Worm (Caenorhabditis elegans) whole organism, L1 larva: Measurements from ENCODE around the gene T26A5.2.
A peak's percentile ranks its signal among the peaks of the same experiment; 100 is the strongest.

Experiments
- Y116A8C.19 ChIP-seq: sonication (generic microtip); optimal IDR thresholded peaks from 2 replicates; lab custom pipeline; 2016; ENCODE audit warnings: missing compliant biosample characterization, missing genetic modification characterization, borderline replicate concordance
- aha-1 ChIP-seq: fragments of 150-350 bp; optimal IDR thresholded peaks from 2 replicates; lab custom pipeline; 2014; ENCODE audit warnings: missing biosample characterization, missing genetic modification characterization
- ceh-82 ChIP-seq, 3 experiments: fragments of 150-350 bp in 1 of 3; sonication (generic microtip) in 2 of 3; optimal IDR thresholded peaks; 2 replicates each; lab custom pipeline; 2014 to 2017; ENCODE audit warnings: missing biosample characterization in 3 of 3, missing genetic modification characterization in 3 of 3
- ceh-88 ChIP-seq: fragments of 200-800 bp; sonication (Bioruptor generic); IDR thresholded peaks from 2 replicates; pipeline ENCODE4 v1.3.6; 2022; ENCODE audit warnings: missing genetic modification characterization, missing compliant biosample characterization
- ceh-90 ChIP-seq: sonication (generic microtip); optimal IDR thresholded peaks from 2 replicates; lab custom pipeline; 2016; ENCODE audit warnings: missing genetic modification characterization, missing compliant biosample characterization
- ces-1 ChIP-seq: fragments of 150-350 bp; optimal IDR thresholded peaks from 2 replicates; lab custom pipeline; 2014; ENCODE audit warnings: missing biosample characterization, missing genetic modification reagents, missing genetic modification characterization
- dsc-1 ChIP-seq: sonication (generic microtip); optimal IDR thresholded peaks from 2 replicates; lab custom pipeline; 2016; ENCODE audit warnings: mild to moderate bottlenecking, missing genetic modification characterization, missing compliant biosample characterization
- efl-1 ChIP-seq, 4 experiments: fragments of 150-350 bp; optimal IDR thresholded peaks in 3 of 4; peaks in 1 of 4; 1 replicate in 1 of 4; 2 replicates in 3 of 4; lab custom pipeline; 2014; ENCODE audit warnings: missing biosample characterization in 2 of 4, missing genetic modification characterization in 2 of 4, missing genetic modification reagents in 2 of 4
- efl-3 ChIP-seq: fragments of 200-800 bp; sonication (Bioruptor generic); optimal IDR thresholded peaks from 2 replicates; lab custom pipeline; 2018; ENCODE audit warnings: mild to moderate bottlenecking, missing genetic modification characterization, missing compliant biosample characterization
- egl-13 ChIP-seq: sonication (generic microtip); optimal IDR thresholded peaks from 2 replicates; lab custom pipeline; 2016; ENCODE audit warnings: missing genotype, missing genetic modification reagents, missing genetic modification characterization, missing compliant biosample characterization
- elt-2 ChIP-seq: sonication (generic microtip); optimal IDR thresholded peaks from 2 replicates; lab custom pipeline; 2016; ENCODE audit warnings: missing genetic modification characterization, mild to moderate bottlenecking, inconsistent platforms, missing compliant biosample characterization, missing genetic modification reagents
- elt-3 ChIP-seq, 6 experiments: fragments of 150-350 bp in 1 of 6; sonication (generic microtip); optimal IDR thresholded peaks; 2 replicates each; lab custom pipeline; 2017 to 2018; ENCODE audit warnings: missing biosample characterization in 6 of 6, missing genetic modification characterization in 6 of 6, inconsistent platforms in 1 of 6
- ets-5 ChIP-seq: fragments of 200-800 bp; sonication (Bioruptor generic); IDR thresholded peaks from 2 replicates; pipeline ENCODE4 v1.3.6; 2022; ENCODE audit warnings: missing genetic modification characterization, missing compliant biosample characterization
- fkh-4 ChIP-seq: sonication (generic microtip); optimal IDR thresholded peaks from 2 replicates; lab custom pipeline; 2016; ENCODE audit warnings: missing compliant biosample characterization, missing genetic modification characterization, borderline replicate concordance
- fos-1 ChIP-seq: fragments of 150-350 bp; optimal IDR thresholded peaks from 2 replicates; lab custom pipeline; 2014; ENCODE audit warnings: missing biosample characterization, missing genetic modification characterization
- grh-1 ChIP-seq: fragments of 200-800 bp; sonication (Bioruptor generic); IDR thresholded peaks from 2 replicates; pipeline ENCODE4 v1.3.6; 2022; ENCODE audit warnings: missing genetic modification reagents, missing genetic modification characterization, missing compliant biosample characterization
- hlh-4 ChIP-seq: sonication (generic microtip); optimal IDR thresholded peaks from 2 replicates; lab custom pipeline; 2016; ENCODE audit warnings: mild to moderate bottlenecking, missing genetic modification characterization, missing compliant biosample characterization
- hpl-2 ChIP-seq: fragments of 150-350 bp; optimal IDR thresholded peaks from 2 replicates; lab custom pipeline; 2014; ENCODE audit warnings: missing biosample characterization, missing genetic modification reagents, missing genetic modification characterization
- irx-1 ChIP-seq: sonication (generic microtip); optimal IDR thresholded peaks from 2 replicates; lab custom pipeline; 2016; ENCODE audit warnings: missing genetic modification characterization, missing compliant biosample characterization
- isw-1 ChIP-seq: fragments of 200-800 bp; sonication (Bioruptor generic); IDR thresholded peaks from 2 replicates; pipeline ENCODE4 v1.3.6; 2022; ENCODE audit warnings: missing genetic modification characterization, missing compliant biosample characterization
- jun-1 ChIP-seq: fragments of 150-350 bp; optimal IDR thresholded peaks from 2 replicates; lab custom pipeline; 2014; ENCODE audit warnings: missing biosample characterization, missing genetic modification reagents, missing genetic modification characterization
- lin-13 ChIP-seq: fragments of 150-350 bp; optimal IDR thresholded peaks from 2 replicates; lab custom pipeline; 2014; ENCODE audit warnings: missing biosample characterization, missing genetic modification reagents, missing genetic modification characterization
- lin-14 ChIP-seq: fragments of 200-800 bp; sonication (Bioruptor generic); optimal IDR thresholded peaks from 2 replicates; lab custom pipeline; 2018; ENCODE audit warnings: mild to moderate bottlenecking, missing genetic modification characterization, moderate library complexity, missing compliant biosample characterization
- lin-15B ChIP-seq: fragments of 150-350 bp; sonication (generic microtip); optimal IDR thresholded peaks from 3 replicates; lab custom pipeline; 2014; ENCODE audit warnings: missing biosample characterization, missing genetic modification characterization
- lin-35 ChIP-seq, 2 experiments: fragments of 150-350 bp; optimal IDR thresholded peaks; 2 replicates each; lab custom pipeline; 2014; ENCODE audit warnings: missing biosample characterization in 2 of 2, missing genetic modification characterization in 2 of 2, missing genetic modification reagents in 2 of 2
- mab-9 ChIP-seq: fragments of 200-800 bp; sonication (Bioruptor generic); IDR thresholded peaks from 2 replicates; pipeline ENCODE4 v1.3.6; 2022; ENCODE audit warnings: missing genetic modification reagents, missing genetic modification characterization, missing compliant biosample characterization
- mdl-1 ChIP-seq, 2 experiments: fragments of 150-350 bp; optimal IDR thresholded peaks; 2 replicates each; lab custom pipeline; 2014 to 2017; ENCODE audit warnings: missing biosample characterization in 2 of 2, missing genetic modification characterization in 2 of 2, inconsistent platforms in 1 of 2
- mef-2 ChIP-seq: fragments of 150-350 bp; optimal IDR thresholded peaks from 2 replicates; lab custom pipeline; 2014; ENCODE audit warnings: missing biosample characterization, missing genetic modification characterization
- nhr-11 ChIP-seq: fragments of 150-350 bp; optimal IDR thresholded peaks from 2 replicates; lab custom pipeline; 2014; ENCODE audit warnings: missing biosample characterization, missing genetic modification characterization
- nhr-19 ChIP-seq: fragments of 200-800 bp; sonication (Bioruptor generic); conservative IDR thresholded peaks from 2 replicates; pipeline ENCODE4 v1.3.6; 2022; ENCODE audit warnings: missing genetic modification characterization, missing compliant biosample characterization
- nhr-20 ChIP-seq: sonication (generic microtip); optimal IDR thresholded peaks from 2 replicates; lab custom pipeline; 2016; ENCODE audit warnings: mild to moderate bottlenecking, missing genetic modification characterization, missing compliant biosample characterization
- nhr-237 ChIP-seq: fragments of 150-350 bp; optimal IDR thresholded peaks from 2 replicates; lab custom pipeline; 2014; ENCODE audit warnings: missing biosample characterization, missing genetic modification characterization
- nhr-28 ChIP-seq: fragments of 150-350 bp; optimal IDR thresholded peaks from 2 replicates; lab custom pipeline; 2014; ENCODE audit warnings: missing biosample characterization, missing genetic modification characterization
- nhr-71 ChIP-seq: sonication (generic microtip); optimal IDR thresholded peaks from 2 replicates; lab custom pipeline; 2016; ENCODE audit warnings: mild to moderate bottlenecking, missing genetic modification characterization, moderate library complexity, missing compliant biosample characterization
- nhr-84 ChIP-seq: sonication (generic microtip); optimal IDR thresholded peaks from 2 replicates; lab custom pipeline; 2017; ENCODE audit warnings: missing biosample characterization, missing genetic modification characterization
- nhr-85 ChIP-seq: sonication (generic microtip); peaks from one replicate; lab custom pipeline; 2016; ENCODE audit warnings: missing genetic modification characterization, inconsistent platforms, missing compliant biosample characterization
- nhr-90 ChIP-seq: sonication (generic microtip); optimal IDR thresholded peaks from 2 replicates; lab custom pipeline; 2016; ENCODE audit warnings: mild to moderate bottlenecking, missing genetic modification characterization, missing compliant biosample characterization; ENCODE audit not compliant: poor library complexity
- pag-3 ChIP-seq: sonication (generic microtip); optimal IDR thresholded peaks from 2 replicates; lab custom pipeline; 2017; ENCODE audit warnings: missing genetic modification characterization, mild to moderate bottlenecking, missing compliant biosample characterization, antibody characterized with exemption, borderline replicate concordance; ENCODE audit not compliant: insufficient read depth
- rnt-1 ChIP-seq: sonication (generic microtip); optimal IDR thresholded peaks from 2 replicates; lab custom pipeline; 2016; ENCODE audit warnings: mild to moderate bottlenecking, missing genetic modification characterization, moderate library complexity, missing compliant biosample characterization
- skn-1 ChIP-seq: fragments of 150-350 bp; optimal IDR thresholded peaks from 2 replicates; lab custom pipeline; 2014; ENCODE audit warnings: missing biosample characterization, missing genetic modification characterization
- snpc-4 ChIP-seq: fragments of 150-350 bp; optimal IDR thresholded peaks from 2 replicates; lab custom pipeline; 2014; ENCODE audit warnings: missing biosample characterization, missing genetic modification characterization
- snu-23 ChIP-seq: sonication (generic microtip); optimal IDR thresholded peaks from 2 replicates; lab custom pipeline; 2016; ENCODE audit warnings: missing genetic modification characterization, missing compliant biosample characterization
- sox-4 ChIP-seq: sonication (generic microtip); optimal IDR thresholded peaks from 2 replicates; lab custom pipeline; 2016; ENCODE audit warnings: missing genetic modification characterization, missing compliant biosample characterization
- swsn-7 ChIP-seq: sonication (generic microtip); optimal IDR thresholded peaks from 2 replicates; lab custom pipeline; 2016; ENCODE audit warnings: missing genetic modification characterization, missing compliant biosample characterization
- tbx-2 ChIP-seq: sonication (generic microtip); optimal IDR thresholded peaks from 2 replicates; lab custom pipeline; 2016; ENCODE audit warnings: missing genetic modification characterization, missing compliant biosample characterization
- unc-30 ChIP-seq: sonication (generic microtip); optimal IDR thresholded peaks from 2 replicates; lab custom pipeline; 2017; ENCODE audit warnings: missing biosample characterization, missing genetic modification characterization
- unc-62 ChIP-seq: fragments of 150-350 bp; optimal IDR thresholded peaks from 2 replicates; lab custom pipeline; 2014; ENCODE audit warnings: missing biosample characterization, missing genetic modification reagents, missing genetic modification characterization
- unc-98 ChIP-seq: fragments of 200-800 bp; sonication (Bioruptor generic); IDR thresholded peaks from 2 replicates; pipeline ENCODE4 v1.3.6; 2022; ENCODE audit warnings: missing genetic modification characterization, missing compliant biosample characterization
- vab-15 ChIP-seq: sonication (generic microtip); optimal IDR thresholded peaks from 2 replicates; lab custom pipeline; 2017; ENCODE audit warnings: missing genotype, mild to moderate bottlenecking, missing genetic modification characterization, missing compliant biosample characterization
- xbp-1 ChIP-seq: sonication (generic microtip); optimal IDR thresholded peaks from 2 replicates; lab custom pipeline; 2016; ENCODE audit warnings: missing genetic modification characterization, missing compliant biosample characterization
- ztf-4 ChIP-seq: fragments of 150-350 bp; optimal IDR thresholded peaks from 2 replicates; lab custom pipeline; 2014; ENCODE audit warnings: missing biosample characterization, missing genetic modification characterization

Gene T26A5.2

DNA sequence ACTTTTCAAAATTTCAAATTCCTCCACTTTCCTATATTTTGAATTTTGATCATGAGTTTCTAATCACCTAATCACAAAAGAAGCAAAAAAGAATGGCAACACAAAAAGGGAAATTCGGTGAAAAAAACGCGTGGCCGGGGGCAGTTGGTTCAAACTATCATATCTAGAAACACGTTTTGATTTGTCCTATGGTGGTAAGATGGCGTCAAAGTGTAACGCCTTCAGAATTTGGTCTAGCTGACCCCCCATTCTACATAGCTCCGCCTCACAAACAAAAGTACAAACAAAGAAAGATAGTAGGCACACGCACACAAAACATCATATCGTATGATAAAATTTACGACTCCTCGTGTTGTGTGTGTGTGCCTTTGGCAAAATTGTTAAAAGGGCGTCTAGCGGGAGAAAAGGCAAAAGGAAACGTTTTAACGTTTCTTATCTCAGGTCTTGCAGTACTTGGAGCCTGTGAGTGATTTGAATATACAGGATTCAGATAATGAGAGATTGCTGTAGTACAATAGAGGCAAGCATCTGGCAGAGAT, 45.1 kb upstream of the T26A5.2 start (continued):
- peak; percentile 72 for TF ChIP-seq elt-2
- TF ChIP-seq, all 84 proteins: peak for 11

DNA sequence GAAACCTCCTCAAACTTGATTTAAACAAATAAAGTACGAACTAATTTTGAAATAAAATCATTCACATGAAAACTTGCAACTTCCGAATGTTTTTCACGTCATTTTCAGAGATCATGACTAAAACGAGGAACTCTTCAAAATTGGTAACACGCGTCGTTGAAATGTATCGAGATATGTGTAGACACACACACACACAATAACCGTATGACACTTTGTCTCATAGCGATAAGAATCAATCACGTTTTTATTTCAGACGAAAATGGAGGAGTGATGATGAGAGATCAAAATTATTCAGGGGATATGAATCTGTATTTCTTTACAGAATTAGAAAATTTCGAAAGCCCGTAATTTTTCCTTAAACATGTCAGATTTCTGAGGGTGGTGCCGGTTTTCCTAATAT, 44.4 kb upstream of the T26A5.2 start:
- TF ChIP-seq mdl-1 (tag; optimal IDR thresholded peaks at IDR 0.05; lab: Kevin White, UChicago): no peak
- TF ChIP-seq snpc-4: no peak
- TF ChIP-seq ces-1 (GFP tag; lab: Kevin White, UChicago): no peak
- TF ChIP-seq efl-1 (optimal IDR thresholded peaks at IDR 0.05; lab: Kevin White, UChicago): no peak
- no peak for TF ChIP-seq efl-1 (GFP tag; optimal IDR thresholded peaks at IDR 0.05 in 1 of 2; lab: Kevin White, UChicago)
- no peak for TF ChIP-seq egl-13 (tag; lab: Kevin White, UChicago)
- TF ChIP-seq lin-15B (tag; lab: Kevin White, UChicago): no peak
- TF ChIP-seq snu-23: peak; percentile 28
- TF ChIP-seq nhr-11 (tag; lab: Kevin White, UChicago): no peak
- TF ChIP-seq ceh-90: no peak
- peak; percentile 45 for TF ChIP-seq nhr-20 (tag; lab: Kevin White, UChicago)
- TF ChIP-seq ceh-88 (GFP tag; lab: Robert Waterston, UW): no peak
- no peak for TF ChIP-seq ztf-4 (tag; lab: Kevin White, UChicago)
- no peak for TF ChIP-seq irx-1 (tag; lab: Kevin White, UChicago)
- no peak for TF ChIP-seq swsn-7 (tag; lab: Kevin White, UChicago)
- no peak for TF ChIP-seq nhr-84 (tag; lab: Kevin White, UChicago)
- no peak for TF ChIP-seq isw-1
- no peak for TF ChIP-seq hlh-4 (tag; lab: Kevin White, UChicago)
- no peak for TF ChIP-seq Y116A8C.19 (tag; lab: Kevin White, UChicago)
- TF ChIP-seq nhr-237 (tag; lab: Kevin White, UChicago): no peak
- TF ChIP-seq unc-62 (GFP tag; lab: Kevin White, UChicago): no peak
- TF ChIP-seq mab-9 (GFP tag; lab: Robert Waterston, UW): no peak
- TF ChIP-seq pag-3 (tag; lab: Kevin White, UChicago): no peak
- no peak for TF ChIP-seq unc-30 (tag; lab: Kevin White, UChicago)
- TF ChIP-seq tbx-2 (tag; lab: Kevin White, UChicago): no peak
- no peak for TF ChIP-seq aha-1 (tag; lab: Kevin White, UChicago)
- TF ChIP-seq nhr-85 (tag; lab: Kevin White, UChicago): peak; percentile 78
- peak; percentile 46 for TF ChIP-seq elt-2
- TF ChIP-seq nhr-28 (tag; lab: Kevin White, UChicago): no peak
- TF ChIP-seq ceh-82 (tag; optimal IDR thresholded peaks at IDR 0.05; lab: Kevin White, UChicago): no peak
- peak; percentile 30 for TF ChIP-seq nhr-71 (tag; lab: Kevin White, UChicago)
- TF ChIP-seq nhr-19 (GFP tag; lab: Robert Waterston, UW): 0 out of 2 replicates have a peak, but pooled peaks have one; percentile 4
- no peak for TF ChIP-seq xbp-1 (tag; lab: Kevin White, UChicago)
- peak; percentile 45 for TF ChIP-seq lin-14 (GFP tag; lab: Kevin White, UChicago)
- no peak for TF ChIP-seq sox-4
- TF ChIP-seq unc-98: no peak
- no peak for TF ChIP-seq grh-1
- no peak for TF ChIP-seq fos-1 (tag; lab: Kevin White, UChicago)
- no peak for TF ChIP-seq hpl-2
- TF ChIP-seq mef-2 (tag; lab: Kevin White, UChicago): no peak
- TF ChIP-seq lin-13 (GFP tag; lab: Kevin White, UChicago): no peak
- TF ChIP-seq fkh-4 (tag; lab: Kevin White, UChicago): no peak
- peak in 1 of 2 experiments; percentile 50 for TF ChIP-seq lin-35 (GFP tag; optimal IDR thresholded peaks at IDR 0.05; lab: Kevin White, UChicago)
- TF ChIP-seq efl-3: no peak
- no peak for TF ChIP-seq ets-5 (GFP tag; lab: Robert Waterston, UW)
- no peak for TF ChIP-seq dsc-1 (tag; lab: Kevin White, UChicago)
- no peak for TF ChIP-seq skn-1 (tag; lab: Kevin White, UChicago)
- no peak for TF ChIP-seq jun-1 (tag; lab: Kevin White, UChicago)
- no peak for TF ChIP-seq vab-15 (tag; lab: Kevin White, UChicago)
- TF ChIP-seq nhr-90 (tag; lab: Kevin White, UChicago): no peak
- TF ChIP-seq elt-3 (tag; optimal IDR thresholded peaks at IDR 0.05; lab: Kevin White, UChicago): no peak
- no peak for TF ChIP-seq rnt-1 (tag; lab: Kevin White, UChicago)
